Worm (Caenorhabditis elegans) whole organism, young adult: Measurements from ENCODE around the gene R193.6.

Source experiments
- ccch-3 ChIP-seq: fragments of 200-800 bp; sonication (Bioruptor generic); optimal IDR thresholded peaks from 2 replicates; lab custom pipeline; 2018; ENCODE audit warnings: mild to moderate bottlenecking, missing genetic modification characterization, missing compliant biosample characterization
- ceh-27 ChIP-seq: fragments of 200-800 bp; sonication (Bioruptor generic); optimal IDR thresholded peaks from 2 replicates; lab custom pipeline; 2018; ENCODE audit warnings: mild to moderate bottlenecking, missing genetic modification characterization, moderate library complexity, missing compliant biosample characterization
- hmg-20 ChIP-seq: fragments of 200-800 bp; sonication (Bioruptor generic); IDR thresholded peaks from 2 replicates; pipeline ENCODE4 v1.3.6; 2022; ENCODE audit warnings: missing genetic modification reagents, missing genetic modification characterization, missing compliant biosample characterization
- mcd-1 ChIP-seq: fragments of 200-800 bp; sonication (Bioruptor generic); IDR thresholded peaks from 2 replicates; pipeline ENCODE4 v1.3.6; 2022; ENCODE audit warnings: missing genetic modification reagents, missing genetic modification characterization, missing compliant biosample characterization
- nhr-179 ChIP-seq: sonication (generic microtip); optimal IDR thresholded peaks from 2 replicates; lab custom pipeline; 2016; ENCODE audit warnings: mild to moderate bottlenecking, missing genetic modification characterization, missing compliant biosample characterization
- pha-4 ChIP-seq: fragments of 150-350 bp; sonication (generic microtip); optimal IDR thresholded peaks from 2 replicates; lab custom pipeline; 2014; ENCODE audit warnings: missing biosample characterization, missing genetic modification reagents, missing genetic modification characterization
- unc-62 ChIP-seq: fragments of 150-350 bp; optimal IDR thresholded peaks from 2 replicates; lab custom pipeline; 2014; ENCODE audit warnings: missing biosample characterization, missing genetic modification reagents, missing genetic modification characterization
- ztf-3 ChIP-seq: fragments of 200-800 bp; sonication (Bioruptor generic); optimal IDR thresholded peaks from 2 replicates; lab custom pipeline; 2018; ENCODE audit warnings: mild to moderate bottlenecking, missing genetic modification characterization, missing compliant biosample characterization

DNA sequence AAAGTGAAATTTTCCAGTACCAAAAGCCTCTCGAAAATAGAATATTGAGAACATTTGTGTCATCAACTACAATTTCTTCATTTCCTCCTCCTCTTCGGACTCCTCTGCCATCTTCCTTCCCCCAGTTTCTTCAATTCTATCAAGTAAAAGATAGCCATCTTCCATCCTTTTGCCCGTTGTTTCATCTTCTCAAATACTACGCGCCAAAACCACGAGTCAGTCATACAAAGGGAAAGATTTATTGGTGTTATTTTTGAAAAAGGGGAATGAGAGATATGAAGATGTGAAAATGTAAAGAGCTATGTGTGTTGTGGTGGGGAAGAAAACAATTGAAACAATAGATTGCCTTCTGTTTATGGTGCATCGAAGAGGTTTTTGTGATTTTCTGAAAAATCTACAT is 26.4 kb upstream of the R193.6 start:
- no peak for TF ChIP-seq nhr-179
- no peak for TF ChIP-seq ccch-3 (GFP tag; lab: Kevin White, UChicago)
- TF ChIP-seq pha-4 (tag; lab: Kevin White, UChicago) = no peak
- no peak for TF ChIP-seq unc-62
- TF ChIP-seq mcd-1 (GFP tag; lab: Robert Waterston, UW) = no peak
- TF ChIP-seq ceh-27 (GFP tag; lab: Kevin White, UChicago) = no peak
- TF ChIP-seq ztf-3 (GFP tag; lab: Kevin White, UChicago) = no peak
- TF ChIP-seq hmg-20 (GFP tag; lab: Robert Waterston, UW) = no peak
